Fruit fly (Drosophila melanogaster): Measurements from ENCODE around the gene CG3386.

CG3386 gene

dm6 chr3L:728579-728978, 46.3 kb upstream of the CG3386 start:
- TF ChIP-seq mam (GFP tag; optimal IDR thresholded peaks at IDR 0.05) = no peak
- TF ChIP-seq CG12219 (GFP tag; optimal IDR thresholded peaks at IDR 0.05) = no peak
- peak; percentile 49 for TF ChIP-seq sens (GFP tag)
- TF ChIP-seq tx (GFP tag; optimal IDR thresholded peaks at IDR 0.05) = no peak

- TF ChIP-seq Ets65A (GFP tag) = peak; percentile 70
- no peak for TF ChIP-seq ro (GFP tag; IDR thresholded peaks at IDR 0.05)
- TF ChIP-seq corto (GFP tag; optimal IDR thresholded peaks at IDR 0.05) = peak; percentile 81
- TF ChIP-seq lbe (GFP tag; optimal IDR thresholded peaks at IDR 0.05) = peak; percentile 85
- no peak for TF ChIP-seq CG10654 (GFP tag; optimal IDR thresholded peaks at IDR 0.05)
- TF ChIP-seq CG16813 (GFP tag; IDR thresholded peaks at IDR 0.05; ENCODE audit: partially characterized antibody) = no peak
Measured at dm6 chr3L:727874-728273, 45.6 kb upstream of the CG3386 start.

dm6 chr3L:727190-727589, 44.9 kb upstream of the CG3386 start:
- TF ChIP-seq tio (GFP tag; optimal IDR thresholded peaks at IDR 0.05) (no peak), chm (GFP tag; IDR thresholded peaks at IDR 0.05) (peak; percentile 34; the same call in 1 of the 2 replicates), Nf-YB (GFP tag; optimal IDR thresholded peaks at IDR 0.05) (no peak), CG15479 (GFP tag; optimal IDR thresholded peaks at IDR 0.05) (no peak), ap (GFP tag; IDR thresholded peaks at IDR 0.05) (no peak), odd (GFP tag; optimal IDR thresholded peaks at IDR 0.05) (no peak), chif (GFP tag; optimal IDR thresholded peaks at IDR 0.05) (no peak), cato (GFP tag; optimal IDR thresholded peaks at IDR 0.05; ENCODE audit: borderline replicate concordance) (no peak), z (GFP tag; IDR thresholded peaks at IDR 0.05) (0 out of 3 replicates have a peak, but pooled peaks have one; percentile 29), aop (GFP tag; IDR thresholded peaks at IDR 0.05) (no peak), sens (GFP tag) (peak; percentile 79), wdn (GFP tag; IDR thresholded peaks at IDR 0.05) (no peak), ara (GFP tag; IDR thresholded peaks at IDR 0.05) (0 out of 2 replicates have a peak, but pooled peaks have one; percentile 15), Antp (GFP tag; optimal IDR thresholded peaks at IDR 0.05) (no peak), BEAF-32 (GFP tag; optimal IDR thresholded peaks at IDR 0.05) (no peak), amos (GFP tag; IDR thresholded peaks at IDR 0.05; ENCODE audit: partially characterized antibody) (no peak), wek (GFP tag; optimal IDR thresholded peaks at IDR 0.05) (no peak), CG12299 (tag; optimal IDR thresholded peaks at IDR 0.05) (no peak), lmd (GFP tag; IDR thresholded peaks at IDR 0.05) (no peak), nmo (GFP tag; optimal IDR thresholded peaks at IDR 0.05) (no peak), CG4328 (GFP tag; optimal IDR thresholded peaks at IDR 0.05) (no peak), sima (GFP tag; optimal IDR thresholded peaks at IDR 0.05) (no peak), Hmx (GFP tag; optimal IDR thresholded peaks at IDR 0.05) (no peak), hbn (GFP tag; IDR thresholded peaks at IDR 0.05; ENCODE audit: partially characterized antibody) (no peak), Oaz (GFP tag; IDR thresholded peaks at IDR 0.05) (no peak), grau (tag; optimal IDR thresholded peaks at IDR 0.05) (peak; percentile 36), Med (GFP tag) (no peak), Stat92E (GFP tag; optimal IDR thresholded peaks at IDR 0.05) (no peak), dpn (GFP tag; optimal IDR thresholded peaks at IDR 0.05) (no peak), D (optimal IDR thresholded peaks at IDR 0.05) (no peak), D (GFP tag; optimal IDR thresholded peaks at IDR 0.05) (no peak), Ets97D (GFP tag; optimal IDR thresholded peaks at IDR 0.05) (no peak), D19B (GFP tag; optimal IDR thresholded peaks at IDR 0.05) (no peak), gem (tag; optimal IDR thresholded peaks at IDR 0.05) (no peak), eve (GFP tag; optimal IDR thresholded peaks at IDR 0.05) (no peak)
